Worm (Caenorhabditis elegans) whole organism, young adult: ENCODE data around the gene cyp-34A6.

Experiments
- B0019.2 ChIP-seq: fragments of 200-800 bp; sonication (Bioruptor generic); conservative IDR thresholded peaks from 2 replicates; pipeline ENCODE4 v1.3.6; 2022; ENCODE audit warnings: missing genetic modification reagents, missing genetic modification characterization, missing compliant biosample characterization
- B0035.1 ChIP-seq: sonication (generic microtip); optimal IDR thresholded peaks from 2 replicates; lab custom pipeline; 2016; ENCODE audit warnings: missing genetic modification characterization, mild to moderate bottlenecking, missing compliant biosample characterization, missing genotype, missing genetic modification reagents
- B0261.1 ChIP-seq: sonication (generic microtip); optimal IDR thresholded peaks from 2 replicates; lab custom pipeline; 2016; ENCODE audit warnings: mild to moderate bottlenecking, missing genetic modification characterization, moderate library complexity, missing compliant biosample characterization
- B0336.3 ChIP-seq: fragments of 200-800 bp; sonication (Bioruptor generic); IDR thresholded peaks from 2 replicates; pipeline ENCODE4 v1.3.6; 2022; ENCODE audit warnings: missing genetic modification characterization, missing compliant biosample characterization
- F10E7.11 ChIP-seq: sonication (generic microtip); optimal IDR thresholded peaks from 2 replicates; lab custom pipeline; 2017; ENCODE audit warnings: mild to moderate bottlenecking, missing genetic modification characterization, moderate library complexity, missing compliant biosample characterization
- F39B2.1 ChIP-seq: fragments of 200-800 bp; sonication (Bioruptor generic); IDR thresholded peaks from 2 replicates; pipeline ENCODE4 v1.3.6; 2022; ENCODE audit warnings: missing genetic modification reagents, missing genetic modification characterization, missing compliant biosample characterization
- K12H6.12 ChIP-seq: fragments of 200-800 bp; sonication (Bioruptor generic); optimal IDR thresholded peaks from 2 replicates; lab custom pipeline; 2018; ENCODE audit warnings: mild to moderate bottlenecking, missing genetic modification characterization, missing compliant biosample characterization
- Y53F4B.3 ChIP-seq: fragments of 200-800 bp; sonication (Bioruptor generic); IDR thresholded peaks from 2 replicates; pipeline ENCODE4 v1.3.6; 2022; ENCODE audit warnings: missing genetic modification reagents, missing genetic modification characterization, missing compliant biosample characterization
- ZK185.1 ChIP-seq: sonication (generic microtip); optimal IDR thresholded peaks from 2 replicates; lab custom pipeline; 2016; ENCODE audit warnings: mild to moderate bottlenecking, missing genetic modification characterization, missing compliant biosample characterization; ENCODE audit not compliant: poor library complexity, severe bottlenecking
- ama-1 ChIP-seq, 3 experiments: fragments of 150-350 bp in 1 of 3; sonication (generic microtip) in 2 of 3; optimal IDR thresholded peaks; 2 replicates each; lab custom pipeline; 2014 to 2018; ENCODE audit warnings: missing biosample characterization in 2 of 3, missing genetic modification characterization in 2 of 3, missing genetic modification reagents in 2 of 3
- aptf-2 ChIP-seq: fragments of 200-800 bp; sonication (Bioruptor generic); conservative IDR thresholded peaks from 2 replicates; pipeline ENCODE4 v1.3.6; 2022; ENCODE audit warnings: missing genetic modification reagents, missing genetic modification characterization, missing compliant biosample characterization
- aptf-3 ChIP-seq: fragments of 200-800 bp; sonication (Bioruptor generic); IDR thresholded peaks from 2 replicates; pipeline ENCODE4 v1.3.6; 2022; ENCODE audit warnings: missing genetic modification characterization, missing compliant biosample characterization
- cebp-2 ChIP-seq: fragments of 200-800 bp; sonication (Bioruptor generic); IDR thresholded peaks from 2 replicates; pipeline ENCODE4 v1.3.6; 2022; ENCODE audit warnings: missing genetic modification characterization, missing compliant biosample characterization
- ceh-100 ChIP-seq: fragments of 200-800 bp; sonication (Bioruptor generic); IDR thresholded peaks from 2 replicates; pipeline ENCODE4 v1.3.6; 2022; ENCODE audit warnings: missing genetic modification reagents, missing genetic modification characterization, missing compliant biosample characterization
- egl-18 ChIP-seq: fragments of 200-800 bp; sonication (Bioruptor generic); IDR thresholded peaks from 2 replicates; pipeline ENCODE4 v1.3.6; 2022; ENCODE audit warnings: missing genetic modification reagents, missing genetic modification characterization, missing compliant biosample characterization
- ekl-4 ChIP-seq: fragments of 200-800 bp; sonication (Bioruptor generic); IDR thresholded peaks from 2 replicates; pipeline ENCODE4 v1.3.6; 2022; ENCODE audit warnings: missing genetic modification reagents, missing genetic modification characterization, missing compliant biosample characterization
- ets-4 ChIP-seq: fragments of 200-800 bp; sonication (Bioruptor generic); optimal IDR thresholded peaks from 2 replicates; lab custom pipeline; 2018; ENCODE audit warnings: mild to moderate bottlenecking, missing genetic modification characterization, missing compliant biosample characterization
- lin-54 ChIP-seq: fragments of 200-800 bp; sonication (Bioruptor generic); optimal IDR thresholded peaks from 2 replicates; lab custom pipeline; 2018; ENCODE audit warnings: mild to moderate bottlenecking, missing genetic modification characterization, missing compliant biosample characterization
- lir-1 ChIP-seq: fragments of 200-800 bp; sonication (Bioruptor generic); conservative IDR thresholded peaks from 2 replicates; pipeline ENCODE4 v1.3.6; 2022; ENCODE audit warnings: missing genetic modification reagents, missing genetic modification characterization, missing compliant biosample characterization
- lsl-1 ChIP-seq: fragments of 200-800 bp; sonication (Bioruptor generic); optimal IDR thresholded peaks from 2 replicates; lab custom pipeline; 2018; ENCODE audit warnings: mild to moderate bottlenecking, missing genetic modification characterization, moderate library complexity, missing compliant biosample characterization
- madf-10 ChIP-seq: sonication (generic microtip); optimal IDR thresholded peaks from 2 replicates; lab custom pipeline; 2016; ENCODE audit warnings: mild to moderate bottlenecking, missing genetic modification characterization, missing compliant biosample characterization
- madf-3 ChIP-seq: fragments of 200-800 bp; sonication (Bioruptor generic); IDR thresholded peaks from 2 replicates; pipeline ENCODE4 v1.3.6; 2022; ENCODE audit warnings: missing genetic modification reagents, missing genetic modification characterization, missing compliant biosample characterization
- mel-28 ChIP-seq: sonication (generic microtip); optimal IDR thresholded peaks from 2 replicates; lab custom pipeline; 2016; ENCODE audit warnings: borderline replicate concordance, mild to moderate bottlenecking, missing genetic modification characterization, missing compliant biosample characterization
- nfya-1 ChIP-seq: sonication (generic microtip); optimal IDR thresholded peaks from 2 replicates; lab custom pipeline; 2017; ENCODE audit warnings: antibody characterized with exemption, missing compliant biosample characterization, missing genetic modification characterization, borderline replicate concordance; ENCODE audit not compliant: insufficient read depth
- nhr-179 ChIP-seq: sonication (generic microtip); optimal IDR thresholded peaks from 2 replicates; lab custom pipeline; 2016; ENCODE audit warnings: mild to moderate bottlenecking, missing genetic modification characterization, missing compliant biosample characterization
- nhr-80 ChIP-seq: sonication (generic microtip); optimal IDR thresholded peaks from 2 replicates; lab custom pipeline; 2016; ENCODE audit warnings: missing genetic modification characterization, missing compliant biosample characterization
- pbrm-1 ChIP-seq: fragments of 200-800 bp; sonication (Bioruptor generic); IDR thresholded peaks from 2 replicates; pipeline ENCODE4 v1.3.6; 2022; ENCODE audit warnings: missing genetic modification reagents, missing genetic modification characterization, missing compliant biosample characterization
- rcor-1 ChIP-seq: fragments of 200-800 bp; sonication (Bioruptor generic); IDR thresholded peaks from 2 replicates; pipeline ENCODE4 v1.3.6; 2022; ENCODE audit warnings: missing genetic modification reagents, missing genetic modification characterization, missing compliant biosample characterization
- snpc-4 ChIP-seq, 5 experiments: fragments of 150-350 bp in 1 of 5; sonication (generic microtip) in 4 of 5; optimal IDR thresholded peaks; 2 replicates each; lab custom pipeline; 2014 to 2018; ENCODE audit warnings: missing genetic modification characterization in 5 of 5, missing biosample characterization in 3 of 5, antibody characterized with exemption in 2 of 5, mild to moderate bottlenecking in 2 of 5, missing compliant biosample characterization in 2 of 5, missing genotype in 2 of 5, moderate library complexity in 2 of 5, missing genetic modification reagents in 1 of 5
- sptf-2 ChIP-seq: fragments of 200-800 bp; sonication (Bioruptor generic); optimal IDR thresholded peaks from 2 replicates; lab custom pipeline; 2018; ENCODE audit warnings: mild to moderate bottlenecking, missing genetic modification characterization, missing compliant biosample characterization
- tbx-9 ChIP-seq: sonication (generic microtip); optimal IDR thresholded peaks from 2 replicates; lab custom pipeline; 2016; ENCODE audit warnings: borderline replicate concordance, missing genetic modification characterization, inconsistent platforms, missing compliant biosample characterization
- ztf-22 ChIP-seq: fragments of 200-800 bp; sonication (Bioruptor generic); optimal IDR thresholded peaks from 2 replicates; lab custom pipeline; 2018; ENCODE audit warnings: mild to moderate bottlenecking, missing genetic modification characterization, moderate library complexity, missing compliant biosample characterization
- ztf-25 ChIP-seq: fragments of 200-800 bp; sonication (Bioruptor generic); IDR thresholded peaks from 2 replicates; pipeline ENCODE4 v1.3.6; 2022; ENCODE audit warnings: missing genetic modification reagents, missing genetic modification characterization, missing compliant biosample characterization
- ztf-28 ChIP-seq: fragments of 200-800 bp; sonication (Bioruptor generic); IDR thresholded peaks from 2 replicates; pipeline ENCODE4 v1.3.6; 2022; ENCODE audit warnings: missing genetic modification reagents, missing genetic modification characterization, missing compliant biosample characterization

cyp-34A6 gene

ce11 chrV:3938789-3939188, 22.3 kb downstream of the cyp-34A6 start, which contains the start of gene cyp-35B1:
TSS of gene cyp-35B1 (plus strand) at chrV:3939032.
- TF ChIP-seq tbx-9 (tag; lab: Kevin White, UChicago) (no peak), pbrm-1 (GFP tag; lab: Robert Waterston, UW) (no peak), ekl-4 (GFP tag; lab: Robert Waterston, UW) (no peak), ceh-100 (GFP tag; lab: Robert Waterston, UW) (no peak), ama-1 (optimal IDR thresholded peaks at IDR 0.05; lab: Kevin White, UChicago) (no peak), ama-1 (GFP tag; optimal IDR thresholded peaks at IDR 0.05; lab: Kevin White, UChicago) (no peak), madf-10 (tag; lab: Kevin White, UChicago) (no peak), Y53F4B.3 (GFP tag; lab: Robert Waterston, UW) (no peak), B0019.2 (GFP tag; lab: Robert Waterston, UW) (no peak)

ce11 chrV:3935892-3936478, 25.1 kb downstream of the cyp-34A6 start, which contains the start of gene cyp-35A5:
TSS of gene cyp-35A5 (plus strand) at chrV:3936326.
- TF ChIP-seq rcor-1 (GFP tag; lab: Robert Waterston, UW) = no peak
- TF ChIP-seq B0336.3 (GFP tag; lab: Robert Waterston, UW) = no peak
- peak; percentile 5 for TF ChIP-seq nhr-80 (tag; lab: Kevin White, UChicago)

ce11 chrV:3931326-3931725, 29.8 kb downstream of the cyp-34A6 start, which contains the start of gene srx-63:
TSS of gene srx-63 (plus strand) at chrV:3931626.
- no peak for TF ChIP-seq B0019.2 (GFP tag; lab: Robert Waterston, UW)
- TF ChIP-seq K12H6.12 (tag; lab: Kevin White, UChicago) = no peak
- no peak for TF ChIP-seq lsl-1
- no peak for TF ChIP-seq F39B2.1 (GFP tag; lab: Robert Waterston, UW)
- TF ChIP-seq nfya-1 = no peak
- no peak for TF ChIP-seq B0261.1 (tag; lab: Kevin White, UChicago)
- TF ChIP-seq ztf-28 (GFP tag; lab: Robert Waterston, UW) = no peak
- TF ChIP-seq mel-28 = no peak
- no peak for TF ChIP-seq ets-4 (GFP tag; lab: Kevin White, UChicago)
- no peak for TF ChIP-seq nhr-179 (tag; lab: Kevin White, UChicago)
- TF ChIP-seq egl-18 (GFP tag; lab: Robert Waterston, UW) = no peak
- no peak for TF ChIP-seq B0035.1 (tag; lab: Kevin White, UChicago)
- TF ChIP-seq aptf-3 (GFP tag; lab: Robert Waterston, UW) = no peak
- no peak for TF ChIP-seq ceh-100 (GFP tag; lab: Robert Waterston, UW)
- TF ChIP-seq lir-1 = no peak
- TF ChIP-seq cebp-2 (GFP tag; lab: Robert Waterston, UW) = no peak
- no peak for TF ChIP-seq snpc-4 (GFP tag; optimal IDR thresholded peaks at IDR 0.05; lab: Kevin White, UChicago)
- TF ChIP-seq snpc-4 (tag; optimal IDR thresholded peaks at IDR 0.05; lab: Kevin White, UChicago) = no peak

ce11 chrV:3929099-3929498, 32.0 kb downstream of the cyp-34A6 start, which contains the start of gene srx-64:
TSS of gene srx-64 (plus strand) at chrV:3929399.
- TF ChIP-seq F10E7.11 (tag; lab: Kevin White, UChicago) (no peak), madf-3 (GFP tag; lab: Robert Waterston, UW) (no peak), madf-10 (tag; lab: Kevin White, UChicago) (no peak), ZK185.1 (tag; lab: Kevin White, UChicago) (no peak), ztf-25 (GFP tag; lab: Robert Waterston, UW) (no peak), aptf-2 (GFP tag; lab: Robert Waterston, UW) (no peak), nhr-80 (tag; lab: Kevin White, UChicago) (no peak), sptf-2 (GFP tag; lab: Kevin White, UChicago) (no peak), ztf-22 (GFP tag; lab: Kevin White, UChicago) (no peak), lin-54 (GFP tag; lab: Kevin White, UChicago) (no peak)
